Worm (Caenorhabditis elegans): ENCODE results near the gene pinn-4.

pinn-4 gene

ce11 chrII:13402680-13403079, at the start of gene pinn-4:
Gene pinn-4 (plus strand): TSS chrII:13402980.
- TF ChIP-seq spr-3 (GFP tag; optimal IDR thresholded peaks at IDR 0.05) = no peak
- TF ChIP-seq ZK337.2 (GFP tag; IDR thresholded peaks at IDR 0.05) = no peak
- TF ChIP-seq lsy-2 (tag; optimal IDR thresholded peaks at IDR 0.05) = no peak
- TF ChIP-seq mxl-3 (GFP tag; optimal IDR thresholded peaks at IDR 0.05) = no peak
- no peak for TF ChIP-seq mxl-2 (GFP tag; conservative IDR thresholded peaks at IDR 0.05)
- no peak for TF ChIP-seq zfp-3 (GFP tag; conservative IDR thresholded peaks at IDR 0.05)
- TF ChIP-seq nhr-111 (GFP tag; optimal IDR thresholded peaks at IDR 0.05) = no peak
- no peak for TF ChIP-seq sdz-12 (GFP tag; optimal IDR thresholded peaks at IDR 0.05)
- no peak for TF ChIP-seq F37D6.2 (tag; optimal IDR thresholded peaks at IDR 0.05)
- TF ChIP-seq hlh-30 (tag; optimal IDR thresholded peaks at IDR 0.05; ENCODE audit: insufficient read depth) = no peak
- TF ChIP-seq F10B5.3 (tag; optimal IDR thresholded peaks at IDR 0.05) = no peak
- no peak for TF ChIP-seq php-3 (GFP tag; IDR thresholded peaks at IDR 0.05)
- TF ChIP-seq madf-5 (GFP tag; IDR thresholded peaks at IDR 0.05) = no peak
- no peak for TF ChIP-seq ceh-82 (tag; optimal IDR thresholded peaks at IDR 0.05)
- no peak for TF ChIP-seq duxl-1 (tag; optimal IDR thresholded peaks at IDR 0.05; ENCODE audit: poor library complexity)

ce11 chrII:13356092-13356491, 46.7 kb upstream of the pinn-4 start, which contains the start of gene dmsr-3:
Gene dmsr-3 (minus strand): TSS chrII:13356192.
- no peak for TF ChIP-seq daf-12 (tag; optimal IDR thresholded peaks at IDR 0.05)
- TF ChIP-seq ceh-32 (tag; optimal IDR thresholded peaks at IDR 0.05; ENCODE audit: poor library complexity) = no peak
- TF ChIP-seq ctbp-1 (GFP tag; IDR thresholded peaks at IDR 0.05) = no peak
- no peak for TF ChIP-seq ceh-28 (tag; optimal IDR thresholded peaks at IDR 0.05)
- no peak for TF ChIP-seq ZK546.5 (tag; optimal IDR thresholded peaks at IDR 0.05)
- no peak for TF ChIP-seq ceh-62 (tag; optimal IDR thresholded peaks at IDR 0.05)
- no peak for TF ChIP-seq spr-3 (GFP tag; optimal IDR thresholded peaks at IDR 0.05)
- no peak for TF ChIP-seq tag-97 (GFP tag; IDR thresholded peaks at IDR 0.05)
- no peak for TF ChIP-seq lin-13 (GFP tag; optimal IDR thresholded peaks at IDR 0.05)
- no peak for TF ChIP-seq lsy-2 (tag; optimal IDR thresholded peaks at IDR 0.05)

- TF ChIP-seq unc-62 (GFP tag; optimal IDR thresholded peaks at IDR 0.05 in 1 of 2) (peak in 1 of 2 experiments; percentile 91), unc-62 (tag; optimal IDR thresholded peaks at IDR 0.05) (no peak), mxl-3 (GFP tag; optimal IDR thresholded peaks at IDR 0.05) (no peak)
These were observed 35.0 kb upstream of the pinn-4 start for ce11 chrII:13367784-13368183.

- TF ChIP-seq zfp-3 (GFP tag; conservative IDR thresholded peaks at IDR 0.05) = no peak
- no peak for TF ChIP-seq cey-2 (tag; optimal IDR thresholded peaks at IDR 0.05; ENCODE audit: borderline replicate concordance, insufficient read depth)
- peak; percentile 47 for TF ChIP-seq rbr-2 (tag; optimal IDR thresholded peaks at IDR 0.05)
- peak; percentile 33 for TF ChIP-seq nhr-28 (tag; optimal IDR thresholded peaks at IDR 0.05)
- no peak for TF ChIP-seq lir-3 (tag; optimal IDR thresholded peaks at IDR 0.05)
- peak; percentile 8 for TF ChIP-seq nhr-6 (tag; optimal IDR thresholded peaks at IDR 0.05)
- no peak for TF ChIP-seq lin-39 (tag; optimal IDR thresholded peaks at IDR 0.05)
- TF ChIP-seq lsy-2 (tag; optimal IDR thresholded peaks at IDR 0.05) = peak in 1 of 2 experiments; percentile 87
- TF ChIP-seq ceh-82 (tag; optimal IDR thresholded peaks at IDR 0.05) = no peak
- TF ChIP-seq ces-1 (GFP tag; optimal IDR thresholded peaks at IDR 0.05) = no peak
- TF ChIP-seq nhr-48 (tag; optimal IDR thresholded peaks at IDR 0.05) = no peak
- TF ChIP-seq nhr-11 (tag; optimal IDR thresholded peaks at IDR 0.05) = no peak
- no peak for TF ChIP-seq Y5F2A.4 (GFP tag; optimal IDR thresholded peaks at IDR 0.05)
- no peak for TF ChIP-seq ZK337.2 (GFP tag; IDR thresholded peaks at IDR 0.05)
- no peak for TF ChIP-seq vab-7 (GFP tag; IDR thresholded peaks at IDR 0.05)
- 0 out of 2 replicates have a peak, but pooled peaks have one; percentile 41 for TF ChIP-seq Y48G9A.11 (GFP tag; IDR thresholded peaks at IDR 0.05)
- no peak for TF ChIP-seq php-3 (GFP tag; IDR thresholded peaks at IDR 0.05)
- no peak for TF ChIP-seq mdl-1 (tag; optimal IDR thresholded peaks at IDR 0.05)
- no peak for TF ChIP-seq zip-11 (GFP tag; IDR thresholded peaks at IDR 0.05)
- TF ChIP-seq lin-13 (GFP tag; optimal IDR thresholded peaks at IDR 0.05) = peak; percentile 20
- TF ChIP-seq nhr-10 (tag; optimal IDR thresholded peaks at IDR 0.05) = no peak
- TF ChIP-seq zag-1 (tag; optimal IDR thresholded peaks at IDR 0.05) = no peak
- peak; percentile 23 for TF ChIP-seq unc-130 (GFP tag; optimal IDR thresholded peaks at IDR 0.05)
- no peak for TF ChIP-seq ZK546.5 (tag; optimal IDR thresholded peaks at IDR 0.05)
- no peak for TF ChIP-seq saeg-2 (GFP tag; IDR thresholded peaks at IDR 0.05)
- no peak for TF ChIP-seq daf-19 (GFP tag; conservative IDR thresholded peaks at IDR 0.05)
- peak; percentile 71 for TF ChIP-seq lin-38 (GFP tag; IDR thresholded peaks at IDR 0.05)
- no peak for TF ChIP-seq skn-1 (tag; optimal IDR thresholded peaks at IDR 0.05)
These were observed 33.5 kb upstream of the pinn-4 start, which contains the start of gene Y48C3A.20 for ce11 chrII:13369231-13369630. Gene Y48C3A.20 (plus strand): TSS chrII:13369607.
